Worm (Caenorhabditis elegans): Measurements from ENCODE around the gene D2096.7.

The D2096.7 gene

DNA sequence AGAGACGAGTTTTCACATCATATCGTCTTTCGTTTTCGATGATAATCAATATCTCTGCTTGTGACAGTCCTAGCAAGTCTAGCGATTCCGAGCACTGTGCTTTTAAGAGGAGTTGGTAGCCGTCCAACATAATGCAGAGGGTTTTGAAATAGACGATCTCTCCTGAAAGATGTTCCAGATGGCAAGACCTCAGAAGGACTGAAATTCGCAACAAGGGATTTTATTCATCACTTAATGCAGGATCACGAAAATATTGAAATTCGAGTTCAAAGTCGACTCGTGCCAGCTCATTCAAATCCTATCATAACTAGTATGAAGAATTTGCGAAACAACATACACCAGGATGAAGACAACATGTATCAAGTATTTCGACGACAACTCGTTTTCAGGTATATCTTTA, at the start of gene D2096.7:
Gene D2096.7, minus strand, starts transcription at position 130 of the 400 bp plus-strand sequence.
- TF ChIP-seq ztf-1 (GFP tag; conservative IDR thresholded peaks at IDR 0.05) (no peak), ceh-82 (tag; optimal IDR thresholded peaks at IDR 0.05) (no peak), nhr-25 (tag; optimal IDR thresholded peaks at IDR 0.05) (no peak), lin-13 (GFP tag; optimal IDR thresholded peaks at IDR 0.05) (no peak), blmp-1 (tag; optimal IDR thresholded peaks at IDR 0.05; ENCODE audit: insufficient read depth) (no peak), nhr-21 (tag; optimal IDR thresholded peaks at IDR 0.05) (no peak), crh-2 (tag; optimal IDR thresholded peaks at IDR 0.05) (peak; percentile 20), nhr-23 (tag; optimal IDR thresholded peaks at IDR 0.05) (no peak), R02D3.7 (tag; optimal IDR thresholded peaks at IDR 0.05) (no peak), unc-39 (tag; optimal IDR thresholded peaks at IDR 0.05) (no peak), ceh-16 (tag; optimal IDR thresholded peaks at IDR 0.05) (no peak), Y55F3AM.14 (GFP tag; optimal IDR thresholded peaks at IDR 0.05) (peak; percentile 3)

DNA sequence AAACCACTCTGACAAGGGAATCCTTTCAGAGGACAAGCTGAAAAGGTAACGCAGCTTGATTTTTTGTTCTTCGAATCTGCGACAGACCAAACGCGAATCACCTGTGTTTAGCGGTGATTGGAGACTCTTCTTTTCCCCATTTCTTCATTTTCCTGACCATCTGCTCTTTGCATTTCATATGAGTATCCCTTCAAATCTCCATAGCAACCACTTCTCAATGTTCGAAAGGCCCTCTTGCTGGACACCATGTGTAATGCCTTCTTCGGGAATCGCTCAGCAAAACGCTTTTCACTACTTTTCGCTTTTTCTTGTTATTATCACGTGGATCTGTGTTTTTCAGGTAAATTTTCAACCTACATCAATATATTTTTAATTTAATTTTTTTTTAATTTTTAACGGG, 49.1 kb upstream of the D2096.7 start, which contains the start of the genes T26A8.3 and tmem-231:
Gene T26A8.3, minus strand, starts transcription at position 101 of the 400 bp plus-strand sequence.
Gene tmem-231, plus strand, starts transcription at position 249 of the 400 bp plus-strand sequence.
- TF ChIP-seq snpc-4 (tag; optimal IDR thresholded peaks at IDR 0.05) (no peak), fos-1 (tag; optimal IDR thresholded peaks at IDR 0.05) (no peak), mbf-1 (tag; optimal IDR thresholded peaks at IDR 0.05) (no peak), peb-1 (tag; optimal IDR thresholded peaks at IDR 0.05) (no peak), nhr-77 (tag; optimal IDR thresholded peaks at IDR 0.05) (no peak), crh-2 (tag; optimal IDR thresholded peaks at IDR 0.05) (no peak), Y55F3AM.14 (GFP tag; optimal IDR thresholded peaks at IDR 0.05) (no peak), egl-27 (tag; optimal IDR thresholded peaks at IDR 0.05) (no peak), ZK546.5 (tag; optimal IDR thresholded peaks at IDR 0.05) (no peak), lsy-2 (tag; optimal IDR thresholded peaks at IDR 0.05) (no peak), ztf-1 (GFP tag; conservative IDR thresholded peaks at IDR 0.05) (no peak), nhr-21 (tag; optimal IDR thresholded peaks at IDR 0.05) (no peak), ama-1 (optimal IDR thresholded peaks at IDR 0.05) (no peak), gmeb-1 (tag; optimal IDR thresholded peaks at IDR 0.05) (no peak), nhr-25 (tag; optimal IDR thresholded peaks at IDR 0.05) (no peak), zag-1 (tag; optimal IDR thresholded peaks at IDR 0.05) (no peak), nhr-12 (tag; optimal IDR thresholded peaks at IDR 0.05) (no peak), sma-9 (GFP tag; optimal IDR thresholded peaks at IDR 0.05) (no peak), sma-9 (tag; optimal IDR thresholded peaks at IDR 0.05) (no peak), F13H6.1 (tag; optimal IDR thresholded peaks at IDR 0.05) (no peak)

DNA sequence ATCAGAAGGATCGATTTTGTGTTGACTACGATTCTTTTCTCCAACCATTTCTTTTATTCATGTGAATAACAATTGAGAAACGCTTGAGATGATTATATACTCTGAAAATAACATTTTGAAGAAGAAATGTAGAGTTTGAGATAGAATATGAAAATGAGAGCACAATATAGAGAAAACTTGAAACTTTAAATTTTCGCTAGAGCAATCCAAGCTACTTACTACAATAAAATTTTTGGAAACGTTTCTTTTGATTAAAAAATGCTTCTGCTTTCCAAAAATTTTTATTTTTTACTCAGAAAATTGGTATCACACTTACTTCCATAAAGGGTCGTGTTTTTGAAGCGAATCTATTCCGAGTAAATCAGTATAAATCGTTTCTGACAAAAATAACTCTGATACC, 43.5 kb upstream of the D2096.7 start, which contains the start of gene M116.5:
Gene M116.5, minus strand, starts transcription at position 101 of the 400 bp plus-strand sequence.
- no peak for TF ChIP-seq mab-5 (tag; optimal IDR thresholded peaks at IDR 0.05)
- TF ChIP-seq nhr-6 (tag; optimal IDR thresholded peaks at IDR 0.05): no peak

DNA sequence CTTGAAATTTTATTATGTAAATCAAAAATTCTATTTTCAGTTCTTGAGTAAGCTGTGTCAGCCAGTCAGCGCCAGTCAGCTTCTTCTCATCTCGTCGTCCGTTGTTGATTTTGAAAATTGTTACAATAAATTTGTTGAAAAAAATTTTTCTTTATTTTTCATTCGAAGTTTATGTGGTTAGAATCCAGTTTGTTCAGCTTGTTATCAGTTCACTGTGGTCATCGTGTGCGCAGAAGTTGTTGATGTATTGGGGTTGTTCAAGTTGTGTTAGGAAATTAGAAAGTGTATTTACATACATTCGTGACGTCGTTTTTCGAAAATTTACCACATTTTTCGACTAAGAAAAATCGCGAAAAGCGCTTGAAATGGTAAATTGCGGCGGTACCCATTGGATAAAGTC, 20.4 kb upstream of the D2096.7 start:
- TF ChIP-seq lin-11 (tag; optimal IDR thresholded peaks at IDR 0.05): no peak
- no peak for TF ChIP-seq mab-5 (tag; optimal IDR thresholded peaks at IDR 0.05)
- TF ChIP-seq nhr-6 (tag; optimal IDR thresholded peaks at IDR 0.05): no peak
- TF ChIP-seq nhr-12 (tag; optimal IDR thresholded peaks at IDR 0.05): no peak
- no peak for TF ChIP-seq nhr-237 (tag; optimal IDR thresholded peaks at IDR 0.05)
- no peak for TF ChIP-seq zag-1 (tag; optimal IDR thresholded peaks at IDR 0.05)

DNA sequence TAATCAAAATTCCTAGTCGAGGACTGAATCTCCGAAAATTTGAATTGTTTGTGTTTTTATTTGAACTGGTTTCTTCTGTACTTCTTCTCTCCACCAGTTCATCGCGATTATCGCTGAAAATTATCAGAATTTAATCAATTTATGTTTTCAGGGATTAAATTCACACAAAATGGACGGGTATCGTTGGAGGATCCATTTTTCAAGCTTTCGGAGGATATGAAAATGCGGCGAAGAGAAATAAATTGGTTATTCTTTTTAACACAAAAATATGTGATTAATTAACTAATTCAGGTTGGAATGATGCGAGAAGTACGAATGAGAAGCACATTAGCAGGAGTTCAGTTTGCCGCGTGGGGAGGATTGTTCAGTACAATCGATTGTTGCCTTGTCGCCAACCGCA, 18.9 kb upstream of the D2096.7 start, which contains the start of gene timm-17B.2:
Gene timm-17B.2, plus strand, starts transcription at position 301 of the 400 bp plus-strand sequence.
- TF ChIP-seq mab-5 (tag; optimal IDR thresholded peaks at IDR 0.05) (no peak), lin-11 (tag; optimal IDR thresholded peaks at IDR 0.05) (no peak), fos-1 (tag; optimal IDR thresholded peaks at IDR 0.05) (no peak), unc-39 (tag; optimal IDR thresholded peaks at IDR 0.05) (no peak), crh-2 (tag; optimal IDR thresholded peaks at IDR 0.05) (no peak), elt-1 (tag; optimal IDR thresholded peaks at IDR 0.05) (no peak), R02D3.7 (tag; optimal IDR thresholded peaks at IDR 0.05) (no peak), nhr-21 (tag; optimal IDR thresholded peaks at IDR 0.05) (no peak), F13H6.1 (tag; optimal IDR thresholded peaks at IDR 0.05) (no peak), mdl-1 (tag; optimal IDR thresholded peaks at IDR 0.05) (no peak), skn-1 (tag; optimal IDR thresholded peaks at IDR 0.05) (no peak), nhr-11 (tag; optimal IDR thresholded peaks at IDR 0.05) (no peak), ceh-82 (tag; optimal IDR thresholded peaks at IDR 0.05) (no peak), sma-9 (GFP tag; optimal IDR thresholded peaks at IDR 0.05) (no peak), sma-9 (tag; optimal IDR thresholded peaks at IDR 0.05) (no peak), ceh-16 (tag; optimal IDR thresholded peaks at IDR 0.05) (no peak), ama-1 (optimal IDR thresholded peaks at IDR 0.05) (no peak), nhr-237 (tag; optimal IDR thresholded peaks at IDR 0.05) (no peak), lin-13 (GFP tag; optimal IDR thresholded peaks at IDR 0.05) (no peak), Y55F3AM.14 (GFP tag; optimal IDR thresholded peaks at IDR 0.05) (no peak)

All from whole organism, L2 larva.